Fruit fly (Drosophila melanogaster) whole organism, embryonic: Measurements from ENCODE around the gene CG15347.

Experiments used
- Adf1 ChIP-seq: fragments of 200-800 bp; sonication (Bioruptor generic); IDR thresholded peaks from 2 replicates; pipeline ENCODE4 v1.3.6; 2022; ENCODE audit warnings: missing biosample characterization, missing genetic modification characterization
- B-H2 ChIP-seq: fragments of 200-800 bp; sonication (Bioruptor generic); optimal IDR thresholded peaks from 2 replicates; lab custom pipeline; 2018; ENCODE audit warnings: missing biosample characterization, mild to moderate bottlenecking, missing genetic modification characterization
- CG11504 ChIP-seq: fragments of 200-800 bp; sonication (Bioruptor generic); optimal IDR thresholded peaks from 3 replicates; lab custom pipeline; 2019; ENCODE audit warnings: missing biosample characterization, mild to moderate bottlenecking, missing genetic modification characterization, moderate library complexity
- CG11696 ChIP-seq: fragments of 200-800 bp; sonication (Bioruptor generic); IDR thresholded peaks from 2 replicates; pipeline ENCODE4 v1.3.6; 2022; ENCODE audit warnings: missing biosample characterization, missing genetic modification characterization
- CG14965 ChIP-seq: fragments of 200-800 bp; sonication (Bioruptor generic); optimal IDR thresholded peaks from 2 replicates; lab custom pipeline; 2016; ENCODE audit warnings: missing biosample characterization, missing genetic modification characterization, borderline replicate concordance
- CG15514 ChIP-seq: fragments of 200-800 bp; sonication (Bioruptor generic); optimal IDR thresholded peaks from 3 replicates; lab custom pipeline; 2017; ENCODE audit warnings: missing biosample characterization, missing genetic modification characterization, mild to moderate bottlenecking, moderate library complexity, missing genetic modification reagents
- CG17359 ChIP-seq: fragments of 200-800 bp; sonication (Bioruptor generic); optimal IDR thresholded peaks from 3 replicates; lab custom pipeline; 2018; ENCODE audit warnings: missing biosample characterization, mild to moderate bottlenecking, missing genetic modification characterization, moderate library complexity
- CG17385 ChIP-seq: fragments of 200-800 bp; sonication (Bioruptor generic); optimal IDR thresholded peaks from 3 replicates; lab custom pipeline; 2018; ENCODE audit warnings: missing biosample characterization, mild to moderate bottlenecking, missing genetic modification characterization
- CG2120 ChIP-seq: fragments of 200-800 bp; sonication (Bioruptor generic); optimal IDR thresholded peaks from 3 replicates; lab custom pipeline; 2016; ENCODE audit warnings: missing biosample characterization, missing genetic modification characterization
- CG2678 ChIP-seq: fragments of 200-800 bp; sonication (Bioruptor generic); optimal IDR thresholded peaks from 3 replicates; lab custom pipeline; 2019; ENCODE audit warnings: missing biosample characterization, mild to moderate bottlenecking, missing genetic modification characterization, moderate library complexity
- CG2889 ChIP-seq: fragments of 200-800 bp; sonication (Bioruptor generic); IDR thresholded peaks from 3 replicates; pipeline ENCODE4 v1.3.6; 2022; ENCODE audit warnings: missing biosample characterization, missing genetic modification characterization
- CG32772 ChIP-seq: fragments of 200-800 bp; sonication (Bioruptor generic); IDR thresholded peaks from 2 replicates; pipeline ENCODE4 v1.3.6; 2022; ENCODE audit warnings: missing biosample characterization, missing genetic modification characterization
- CG3281 ChIP-seq: fragments of 200-800 bp; sonication (Bioruptor generic); optimal IDR thresholded peaks from 3 replicates; lab custom pipeline; 2017; ENCODE audit warnings: missing biosample characterization, mild to moderate bottlenecking, missing genetic modification characterization
- CG4424 ChIP-seq: fragments of 200-800 bp; sonication (Bioruptor generic); optimal IDR thresholded peaks from 3 replicates; lab custom pipeline; 2016; ENCODE audit warnings: missing biosample characterization, missing genetic modification characterization
- CG4617 ChIP-seq: fragments of 200-800 bp; sonication (Bioruptor generic); optimal IDR thresholded peaks from 3 replicates; lab custom pipeline; 2016; ENCODE audit warnings: missing biosample characterization, missing genetic modification characterization, borderline replicate concordance
- CG4854 ChIP-seq: fragments of 200-800 bp; sonication (Bioruptor generic); optimal IDR thresholded peaks from 2 replicates; lab custom pipeline; 2016; ENCODE audit warnings: missing biosample characterization, missing genetic modification characterization, inconsistent platforms
- CG7357 ChIP-seq: fragments of 200-800 bp; sonication (Bioruptor generic); IDR thresholded peaks from 3 replicates; pipeline ENCODE4 v1.3.6; 2022; ENCODE audit warnings: missing biosample characterization, missing genetic modification characterization
- CG9932 ChIP-seq: fragments of 200-800 bp; sonication (Bioruptor generic); IDR thresholded peaks from 2 replicates; pipeline ENCODE4 v1.3.6; 2022; ENCODE audit warnings: missing biosample characterization, missing genetic modification characterization
- Camta ChIP-seq: fragments of 200-800 bp; sonication (Bioruptor generic); optimal IDR thresholded peaks from 2 replicates; lab custom pipeline; 2016; ENCODE audit warnings: missing biosample characterization, missing genetic modification characterization
- D19A ChIP-seq: fragments of 200-800 bp; optimal IDR thresholded peaks from 3 replicates; lab custom pipeline; 2019; ENCODE audit warnings: missing biosample characterization, mild to moderate bottlenecking, missing genetic modification characterization, moderate library complexity
- HmgZ ChIP-seq: fragments of 200-800 bp; sonication (Bioruptor generic); optimal IDR thresholded peaks from 2 replicates; lab custom pipeline; 2018; ENCODE audit warnings: missing biosample characterization, mild to moderate bottlenecking, missing genetic modification characterization
- Med ChIP-seq: fragments of 200-800 bp; sonication (Bioruptor generic); peaks from one replicate; lab custom pipeline; 2016; ENCODE audit warnings: missing biosample characterization, missing genetic modification characterization, mild to moderate bottlenecking, inconsistent platforms, moderate library complexity
- Mes4 ChIP-seq: fragments of 200-800 bp; sonication (Bioruptor generic); optimal IDR thresholded peaks from 2 replicates; lab custom pipeline; 2016; ENCODE audit warnings: missing biosample characterization, missing genetic modification characterization
- Ptx1 ChIP-seq: fragments of 200-800 bp; sonication (Bioruptor generic); IDR thresholded peaks from 2 replicates; pipeline ENCODE4 v1.3.6; 2022; ENCODE audit warnings: missing biosample characterization, missing genetic modification characterization
- Rfx ChIP-seq: fragments of 200-800 bp; sonication (Bioruptor generic); IDR thresholded peaks from 2 replicates; pipeline ENCODE4 v1.3.6; 2022; ENCODE audit warnings: missing biosample characterization, missing genetic modification characterization
- Sox100B ChIP-seq: fragments of 200-800 bp; sonication (Bioruptor generic); optimal IDR thresholded peaks from 3 replicates; lab custom pipeline; 2018; ENCODE audit warnings: missing biosample characterization, mild to moderate bottlenecking, missing genetic modification characterization
- Sox102F ChIP-seq: fragments of 200-800 bp; sonication (Bioruptor generic); optimal IDR thresholded peaks from 2 replicates; lab custom pipeline; 2018; ENCODE audit warnings: missing biosample characterization, mild to moderate bottlenecking, missing genetic modification characterization, moderate library complexity
- az2 ChIP-seq: fragments of 200-800 bp; sonication (Bioruptor generic); optimal IDR thresholded peaks from 3 replicates; lab custom pipeline; 2016; ENCODE audit warnings: missing biosample characterization, missing genetic modification characterization
- bab2 ChIP-seq: fragments of 200-800 bp; sonication (Bioruptor generic); optimal IDR thresholded peaks from 2 replicates; lab custom pipeline; 2016; ENCODE audit warnings: missing biosample characterization, missing genetic modification characterization
- bbx ChIP-seq: fragments of 200-800 bp; sonication (Bioruptor generic); IDR thresholded peaks from 2 replicates; pipeline ENCODE4 v1.3.6; 2022; ENCODE audit warnings: missing biosample characterization, missing genetic modification characterization; ENCODE audit not compliant: partially characterized antibody
- chm ChIP-seq: fragments of 200-800 bp; sonication (Bioruptor generic); IDR thresholded peaks from 2 replicates; pipeline ENCODE4 v1.3.6; 2022; ENCODE audit warnings: missing biosample characterization, missing genetic modification characterization
- crp ChIP-seq, 2 experiments: fragments of 200-800 bp; sonication (Bioruptor generic); optimal IDR thresholded peaks; 2 replicates in 1 of 2; 3 replicates in 1 of 2; lab custom pipeline; 2017; ENCODE audit warnings: missing biosample characterization in 2 of 2, missing genetic modification characterization in 2 of 2, mild to moderate bottlenecking in 1 of 2, moderate library complexity in 1 of 2
- esg ChIP-seq: fragments of 200-800 bp; sonication (Bioruptor generic); conservative IDR thresholded peaks from 2 replicates; pipeline ENCODE4 v1.3.6; 2022; ENCODE audit warnings: missing biosample characterization, missing genetic modification characterization
- gem ChIP-seq: fragments of 200-800 bp; sonication (Bioruptor generic); optimal IDR thresholded peaks from 2 replicates; lab custom pipeline; 2019; ENCODE audit warnings: missing biosample characterization, mild to moderate bottlenecking, missing genetic modification characterization, moderate library complexity
- ham ChIP-seq: fragments of 200-800 bp; sonication (Bioruptor generic); IDR thresholded peaks from 2 replicates; pipeline ENCODE4 v1.3.6; 2022; ENCODE audit warnings: missing biosample characterization, missing genetic modification characterization
- jumu ChIP-seq: fragments of 200-800 bp; sonication (Bioruptor generic); optimal IDR thresholded peaks from 3 replicates; lab custom pipeline; 2016; ENCODE audit warnings: missing biosample characterization, missing genetic modification characterization
- klu ChIP-seq: fragments of 200-800 bp; sonication (Bioruptor generic); IDR thresholded peaks from 2 replicates; pipeline ENCODE4 v1.3.6; 2022; ENCODE audit warnings: missing biosample characterization, missing genetic modification characterization
- maf-S ChIP-seq: fragments of 200-800 bp; sonication (Bioruptor generic); optimal IDR thresholded peaks from 2 replicates; lab custom pipeline; 2016; ENCODE audit warnings: missing biosample characterization, missing genetic modification characterization
- mam ChIP-seq: fragments of 200-800 bp; sonication (Bioruptor generic); optimal IDR thresholded peaks from 3 replicates; lab custom pipeline; 2016; ENCODE audit warnings: missing biosample characterization, missing genetic modification characterization
- nmo ChIP-seq: fragments of 200-800 bp; sonication (Bioruptor generic); optimal IDR thresholded peaks from 2 replicates; lab custom pipeline; 2018; ENCODE audit warnings: missing biosample characterization, mild to moderate bottlenecking, missing genetic modification characterization, moderate library complexity
- org-1 ChIP-seq: fragments of 200-800 bp; sonication (Bioruptor generic); optimal IDR thresholded peaks from 2 replicates; lab custom pipeline; 2017; ENCODE audit warnings: missing biosample characterization, missing genetic modification characterization
- p53 ChIP-seq: fragments of 200-800 bp; sonication (Bioruptor generic); optimal IDR thresholded peaks from 2 replicates; lab custom pipeline; 2016; ENCODE audit warnings: missing biosample characterization, missing genetic modification characterization
- phol ChIP-seq: fragments of 200-800 bp; sonication (Bioruptor generic); optimal IDR thresholded peaks from 3 replicates; lab custom pipeline; 2018; ENCODE audit warnings: missing biosample characterization, mild to moderate bottlenecking, missing genetic modification characterization, moderate library complexity
- pnt ChIP-seq: fragments of 200-800 bp; sonication (Bioruptor generic); optimal IDR thresholded peaks from 3 replicates; lab custom pipeline; 2016; ENCODE audit warnings: missing biosample characterization, missing genetic modification characterization
- pros ChIP-seq: fragments of 200-800 bp; sonication (Bioruptor generic); optimal IDR thresholded peaks from 3 replicates; lab custom pipeline; 2019; ENCODE audit warnings: missing biosample characterization, mild to moderate bottlenecking, missing genetic modification characterization, moderate library complexity
- pum ChIP-seq: fragments of 200-800 bp; sonication (Bioruptor generic); optimal IDR thresholded peaks from 2 replicates; lab custom pipeline; 2016; ENCODE audit warnings: missing biosample characterization, missing genetic modification characterization
- sens ChIP-seq: fragments of 200-800 bp; sonication (Bioruptor generic); peaks from one replicate; lab custom pipeline; 2016; ENCODE audit warnings: missing biosample characterization, missing genetic modification characterization
- tin ChIP-seq: fragments of 200-800 bp; sonication (Bioruptor generic); optimal IDR thresholded peaks from 3 replicates; lab custom pipeline; 2016; ENCODE audit warnings: missing biosample characterization, missing genetic modification characterization
- twi ChIP-seq: fragments of 200-800 bp; optimal IDR thresholded peaks from 2 replicates; lab custom pipeline; 2019; ENCODE audit warnings: missing biosample characterization, mild to moderate bottlenecking, missing genetic modification characterization, moderate library complexity
- yki ChIP-seq: fragments of >200 bp; optimal IDR thresholded peaks from 3 replicates; lab custom pipeline; 2018
- zf30C ChIP-seq: fragments of 200-800 bp; sonication (Bioruptor generic); optimal IDR thresholded peaks from 3 replicates; lab custom pipeline; 2018; ENCODE audit warnings: missing biosample characterization, mild to moderate bottlenecking, missing genetic modification characterization
- zfh1 ChIP-seq: fragments of 200-800 bp; sonication (Bioruptor generic); IDR thresholded peaks from 3 replicates; pipeline ENCODE4 v1.3.6; 2022; ENCODE audit warnings: missing biosample characterization, missing genetic modification characterization

CG15347 gene

dm6 chrX:8416956-8417355 is 43.7 kb downstream of the CG15347 start (continued):
- peak; percentile 34 for TF ChIP-seq gem (tag; lab: Kevin White, UChicago)
- peak; percentile 29 for TF ChIP-seq jumu
- peak; percentile 48 for TF ChIP-seq CG2678 (tag; lab: Kevin White, UChicago)
- TF ChIP-seq bbx (GFP tag; lab: Robert Waterston, UW) = no peak
- TF ChIP-seq az2 = peak; percentile 18
- peak; percentile 8 for TF ChIP-seq CG3281 (GFP tag; lab: Kevin White, UChicago)
- TF ChIP-seq CG4617 = no peak
- peak; percentile 94 for TF ChIP-seq sens (GFP tag; lab: Kevin White, UChicago)
- 0 out of 3 replicates have a peak, but pooled peaks have one; percentile 30 for TF ChIP-seq zfh1 (GFP tag; lab: Robert Waterston, UW)
- TF ChIP-seq bab2 = peak; percentile 32
- TF ChIP-seq CG11504 (tag; lab: Kevin White, UChicago) = peak; percentile 44
- TF ChIP-seq esg (GFP tag; lab: Robert Waterston, UW) = 0 out of 2 replicates have a peak, but pooled peaks have one; percentile 8
- TF ChIP-seq org-1 (GFP tag; lab: Kevin White, UChicago) = no peak
- peak; percentile 23 for TF ChIP-seq tin
- peak; percentile 38 for TF ChIP-seq CG17359 (tag; lab: Kevin White, UChicago)
- TF ChIP-seq CG2889 (GFP tag; lab: Robert Waterston, UW) = no peak
- peak; percentile 63 for TF ChIP-seq nmo
- peak; percentile 27 for TF ChIP-seq pum (GFP tag; lab: Kevin White, UChicago)
- 0 out of 2 replicates have a peak, but pooled peaks have one; percentile 12 for TF ChIP-seq Ptx1 (GFP tag; lab: Robert Waterston, UW)
- peak; percentile 64 for TF ChIP-seq CG11696 (GFP tag; lab: Robert Waterston, UW)
- peak; percentile 11 for TF ChIP-seq mam
- no peak for TF ChIP-seq HmgZ (tag; lab: Kevin White, UChicago)
- TF ChIP-seq CG32772 = 0 out of 2 replicates have a peak, but pooled peaks have one; percentile 20
- peak; percentile 30 for TF ChIP-seq pnt
- 0 out of 2 replicates have a peak, but pooled peaks have one; percentile 29 for TF ChIP-seq Rfx (GFP tag; lab: Robert Waterston, UW)

DNA sequence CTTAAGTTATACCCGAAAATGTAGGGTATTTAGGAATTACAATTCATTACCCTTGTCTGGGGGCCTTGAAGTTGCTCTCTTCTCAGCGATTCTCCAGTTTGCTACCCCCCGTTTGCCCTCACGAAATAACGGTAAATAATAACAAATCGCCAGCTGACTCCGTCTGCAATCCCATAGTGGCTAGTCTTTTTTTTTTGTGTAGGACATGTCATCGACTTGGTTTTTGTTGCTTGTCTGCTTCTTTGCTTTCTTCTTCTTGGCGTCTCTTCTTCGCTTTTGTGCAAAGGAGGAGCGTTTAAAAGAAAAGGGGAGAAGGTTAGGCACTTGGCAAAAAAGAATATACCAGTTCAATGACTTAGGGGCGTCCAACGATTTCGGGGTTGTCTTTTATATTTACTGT is 44.5 kb downstream of the CG15347 start:
- peak; percentile 13 for TF ChIP-seq Med
- no peak for TF ChIP-seq p53 (GFP tag; lab: Kevin White, UChicago)
- no peak for TF ChIP-seq chm (GFP tag; lab: Robert Waterston, UW)
- no peak for TF ChIP-seq Sox102F (GFP tag; lab: Kevin White, UChicago)
- TF ChIP-seq B-H2 (GFP tag; lab: Kevin White, UChicago) = no peak
- TF ChIP-seq CG2120 = no peak
- TF ChIP-seq twi (tag; lab: Kevin White, UChicago) = no peak
- peak; percentile 39 for TF ChIP-seq D19A (tag; lab: Kevin White, UChicago)
- no peak for TF ChIP-seq klu
- TF ChIP-seq pros (GFP tag; lab: Kevin White, UChicago) = peak; percentile 78
- peak in 1 of 2 experiments; percentile 28 for TF ChIP-seq crp (GFP tag; optimal IDR thresholded peaks at IDR 0.05; lab: Kevin White, UChicago)
- TF ChIP-seq phol (tag; lab: Kevin White, UChicago) = no peak
- peak; percentile 45 for TF ChIP-seq CG17385
- no peak for TF ChIP-seq Adf1 (GFP tag; lab: Robert Waterston, UW)
- TF ChIP-seq Camta = no peak
- TF ChIP-seq Mes4 (GFP tag; lab: Kevin White, UChicago) = no peak
- no peak for TF ChIP-seq CG9932
- TF ChIP-seq ham (GFP tag; lab: Robert Waterston, UW) = no peak
- no peak for TF ChIP-seq Sox100B (GFP tag; lab: Kevin White, UChicago)
- no peak for TF ChIP-seq zfh1 (GFP tag; lab: Robert Waterston, UW)
- no peak for TF ChIP-seq yki (lab: Kevin White, UChicago)
- TF ChIP-seq CG7357 (GFP tag; lab: Robert Waterston, UW) = no peak
- no peak for TF ChIP-seq CG4854 (GFP tag; lab: Kevin White, UChicago)
- TF ChIP-seq CG14965 = no peak
- TF ChIP-seq CG4424 (GFP tag; lab: Kevin White, UChicago) = no peak
- TF ChIP-seq zf30C (GFP tag; lab: Kevin White, UChicago) = peak; percentile 57
- TF ChIP-seq CG15514 (GFP tag; lab: Kevin White, UChicago) = no peak
- peak; percentile 27 for TF ChIP-seq sens (GFP tag; lab: Kevin White, UChicago)
- no peak for TF ChIP-seq maf-S (GFP tag; lab: Kevin White, UChicago)
